Fruit fly (Drosophila melanogaster) whole organism, wandering third instar larva: ENCODE results near the gene CG14262.

Source experiments
- Hr83 ChIP-seq: fragments of 200-300 bp; sonication (Bioruptor generic); optimal IDR thresholded peaks from 2 replicates; lab custom pipeline; 2016; ENCODE audit warnings: missing biosample characterization, mild to moderate bottlenecking, missing genetic modification characterization, moderate library complexity; ENCODE audit not compliant: poor library complexity, severe bottlenecking
- Mio ChIP-seq: sonication (Bioruptor generic); optimal IDR thresholded peaks from 2 replicates; lab custom pipeline; 2016; ENCODE audit warnings: missing biosample characterization, missing genetic modification characterization
- N ChIP-seq: fragments of >200 bp; optimal IDR thresholded peaks from 2 replicates; lab custom pipeline; 2018; ENCODE audit warnings: missing biosample characterization, missing external identifiers, missing genetic modification characterization
- dl ChIP-seq, 2 experiments: fragments of 175-275, 200-275 bp in 1 of 2; fragments of 200-275 bp in 1 of 2; sonication (Bioruptor generic); optimal IDR thresholded peaks; lab custom pipeline; 2018; ENCODE audit warnings: mild to moderate bottlenecking in 2 of 2, missing biosample characterization in 2 of 2, missing genetic modification characterization in 2 of 2, moderate library complexity in 2 of 2; ENCODE audit not compliant: partially characterized antibody in 2 of 2, insufficient read depth in 1 of 2
- h ChIP-seq: fragments of 200-800 bp; sonication (Bioruptor generic); optimal IDR thresholded peaks from 3 replicates; lab custom pipeline; 2016; ENCODE audit warnings: missing biosample characterization, mild to moderate bottlenecking, missing genetic modification characterization
- pan ChIP-seq: fragments of >200 bp; optimal IDR thresholded peaks from 2 replicates; lab custom pipeline; 2017
- rgr ChIP-seq: fragments of 200-800 bp; sonication (Bioruptor generic); optimal IDR thresholded peaks from 3 replicates; lab custom pipeline; 2016; ENCODE audit warnings: missing biosample characterization, mild to moderate bottlenecking, missing genetic modification characterization
- tai ChIP-seq: sonication (Bioruptor generic); optimal IDR thresholded peaks from 2 replicates; lab custom pipeline; 2016; ENCODE audit warnings: missing biosample characterization, missing genetic modification characterization

DNA sequence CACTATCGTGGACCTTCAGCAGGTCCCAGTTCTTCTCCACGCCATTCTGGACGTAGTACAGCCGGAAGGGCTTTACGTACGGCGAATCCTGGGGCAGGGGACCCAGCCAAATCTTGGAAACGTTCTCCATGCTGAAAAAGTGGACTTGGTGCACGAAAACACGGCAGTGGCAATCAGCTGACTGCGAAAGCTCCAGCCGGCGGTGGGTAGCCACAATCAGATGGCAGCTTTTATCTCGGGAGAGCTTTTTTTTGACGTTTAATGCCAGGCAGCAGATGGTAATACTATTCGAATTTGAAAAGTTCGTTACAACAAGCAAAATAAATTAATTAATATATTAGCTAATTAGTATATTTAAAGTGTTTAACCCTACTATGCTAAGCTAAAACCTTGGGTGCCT, 36.9 kb downstream of the CG14262 start, which contains the start of gene CG42813:
- TF ChIP-seq h (GFP tag; lab: Kevin White, UChicago) (no peak), rgr (GFP tag; lab: Kevin White, UChicago) (no peak), tai (GFP tag; lab: Kevin White, UChicago) (no peak), Mio (no peak), dl (GFP tag; optimal IDR thresholded peaks at IDR 0.05; lab: Kevin White, UChicago; ENCODE audit: insufficient read depth in 1 of 2, partially characterized antibody in 2 of 2) (no peak), pan (lab: Kevin White, UChicago) (no peak), N (GFP tag; lab: Kevin White, UChicago) (no peak), Hr83 (no peak)
